Worm (Caenorhabditis elegans): ENCODE data around the gene Y62H9A.7.

Gene Y62H9A.7

ce11 chrX:11837378-11837777 lies 48.1 kb downstream of the Y62H9A.7 start, which contains the start of gene taf-7.1:
Gene taf-7.1 (minus strand): TSS chrX:11837478.
- TF ChIP-seq cnd-1 (tag; optimal IDR thresholded peaks at IDR 0.05) = no peak
- TF ChIP-seq zip-8 (tag; optimal IDR thresholded peaks at IDR 0.05) = no peak

Data from whole organism, mixed stage, embryonic.